Worm (Caenorhabditis elegans) whole organism, L1 larva: Measurements from ENCODE around the gene brd-1.

ENCODE experiments used
- C16A3.4 ChIP-seq: fragments of 150-350 bp; optimal IDR thresholded peaks from 2 replicates; lab custom pipeline; 2014; ENCODE audit warnings: missing biosample characterization, missing genetic modification characterization
- C34B4.2 ChIP-seq: sonication (generic microtip); optimal IDR thresholded peaks from 2 replicates; lab custom pipeline; 2017; ENCODE audit warnings: mild to moderate bottlenecking, missing genetic modification characterization, missing compliant biosample characterization
- F16B12.6 ChIP-seq: fragments of 150-350 bp; optimal IDR thresholded peaks from 2 replicates; lab custom pipeline; 2014; ENCODE audit warnings: missing biosample characterization, missing genetic modification characterization
- Y116A8C.19 ChIP-seq: sonication (generic microtip); optimal IDR thresholded peaks from 2 replicates; lab custom pipeline; 2016; ENCODE audit warnings: missing compliant biosample characterization, missing genetic modification characterization, borderline replicate concordance
- ceh-8 ChIP-seq: fragments of 200-800 bp; sonication (Bioruptor generic); optimal IDR thresholded peaks from 2 replicates; lab custom pipeline; 2018; ENCODE audit warnings: mild to moderate bottlenecking, missing genetic modification characterization, moderate library complexity, missing compliant biosample characterization
- ceh-82 ChIP-seq, 3 experiments: fragments of 150-350 bp in 1 of 3; sonication (generic microtip) in 2 of 3; optimal IDR thresholded peaks; 2 replicates each; lab custom pipeline; 2014 to 2017; ENCODE audit warnings: missing biosample characterization in 3 of 3, missing genetic modification characterization in 3 of 3
- ceh-88 ChIP-seq: fragments of 200-800 bp; sonication (Bioruptor generic); IDR thresholded peaks from 2 replicates; pipeline ENCODE4 v1.3.6; 2022; ENCODE audit warnings: missing genetic modification characterization, missing compliant biosample characterization
- dpl-1 ChIP-seq, 3 experiments: fragments of 150-350 bp in 2 of 3; sonication (generic microtip) in 1 of 3; optimal IDR thresholded peaks; 2 replicates each; lab custom pipeline; 2014 to 2017; ENCODE audit warnings: missing biosample characterization in 3 of 3, missing genetic modification characterization in 3 of 3, missing genetic modification reagents in 3 of 3
- dsc-1 ChIP-seq: sonication (generic microtip); optimal IDR thresholded peaks from 2 replicates; lab custom pipeline; 2016; ENCODE audit warnings: mild to moderate bottlenecking, missing genetic modification characterization, missing compliant biosample characterization
- egl-13 ChIP-seq: sonication (generic microtip); optimal IDR thresholded peaks from 2 replicates; lab custom pipeline; 2016; ENCODE audit warnings: missing genotype, missing genetic modification reagents, missing genetic modification characterization, missing compliant biosample characterization
- egl-27 ChIP-seq, 2 experiments: fragments of 150-350 bp in 1 of 2; sonication (generic microtip); optimal IDR thresholded peaks; 3 replicates each; lab custom pipeline; 2017 to 2018; ENCODE audit warnings: missing biosample characterization in 2 of 2, missing genetic modification characterization in 2 of 2, missing genetic modification reagents in 2 of 2
- ets-5 ChIP-seq: fragments of 200-800 bp; sonication (Bioruptor generic); IDR thresholded peaks from 2 replicates; pipeline ENCODE4 v1.3.6; 2022; ENCODE audit warnings: missing genetic modification characterization, missing compliant biosample characterization
- fkh-10 ChIP-seq: sonication (generic microtip); optimal IDR thresholded peaks from 2 replicates; lab custom pipeline; 2017; ENCODE audit warnings: missing biosample characterization, missing genetic modification reagents, missing genetic modification characterization
- fkh-8 ChIP-seq: sonication (generic microtip); optimal IDR thresholded peaks from 2 replicates; lab custom pipeline; 2016; ENCODE audit warnings: mild to moderate bottlenecking, missing genetic modification characterization, missing compliant biosample characterization
- fos-1 ChIP-seq: fragments of 150-350 bp; optimal IDR thresholded peaks from 2 replicates; lab custom pipeline; 2014; ENCODE audit warnings: missing biosample characterization, missing genetic modification characterization
- grh-1 ChIP-seq: fragments of 200-800 bp; sonication (Bioruptor generic); IDR thresholded peaks from 2 replicates; pipeline ENCODE4 v1.3.6; 2022; ENCODE audit warnings: missing genetic modification reagents, missing genetic modification characterization, missing compliant biosample characterization
- hpl-2 ChIP-seq: fragments of 150-350 bp; optimal IDR thresholded peaks from 2 replicates; lab custom pipeline; 2014; ENCODE audit warnings: missing biosample characterization, missing genetic modification reagents, missing genetic modification characterization
- isw-1 ChIP-seq: fragments of 200-800 bp; sonication (Bioruptor generic); IDR thresholded peaks from 2 replicates; pipeline ENCODE4 v1.3.6; 2022; ENCODE audit warnings: missing genetic modification characterization, missing compliant biosample characterization
- jun-1 ChIP-seq: fragments of 150-350 bp; optimal IDR thresholded peaks from 2 replicates; lab custom pipeline; 2014; ENCODE audit warnings: missing biosample characterization, missing genetic modification reagents, missing genetic modification characterization
- lin-13 ChIP-seq: fragments of 150-350 bp; optimal IDR thresholded peaks from 2 replicates; lab custom pipeline; 2014; ENCODE audit warnings: missing biosample characterization, missing genetic modification reagents, missing genetic modification characterization
- lin-14 ChIP-seq: fragments of 200-800 bp; sonication (Bioruptor generic); optimal IDR thresholded peaks from 2 replicates; lab custom pipeline; 2018; ENCODE audit warnings: mild to moderate bottlenecking, missing genetic modification characterization, moderate library complexity, missing compliant biosample characterization
- lin-15B ChIP-seq: fragments of 150-350 bp; sonication (generic microtip); optimal IDR thresholded peaks from 3 replicates; lab custom pipeline; 2014; ENCODE audit warnings: missing biosample characterization, missing genetic modification characterization
- lin-35 ChIP-seq, 2 experiments: fragments of 150-350 bp; optimal IDR thresholded peaks; 2 replicates each; lab custom pipeline; 2014; ENCODE audit warnings: missing biosample characterization in 2 of 2, missing genetic modification characterization in 2 of 2, missing genetic modification reagents in 2 of 2
- lin-39 ChIP-seq: fragments of 150-350 bp; optimal IDR thresholded peaks from 2 replicates; lab custom pipeline; 2014; ENCODE audit warnings: missing biosample characterization, missing genetic modification reagents, missing genetic modification characterization
- lir-3 ChIP-seq: sonication (generic microtip); optimal IDR thresholded peaks from 2 replicates; lab custom pipeline; 2016; ENCODE audit warnings: mild to moderate bottlenecking, missing genetic modification characterization, moderate library complexity, missing compliant biosample characterization; ENCODE audit not compliant: poor library complexity
- lsy-2 ChIP-seq, 2 experiments: fragments of 150-350 bp; optimal IDR thresholded peaks; 2 replicates each; lab custom pipeline; 2014; ENCODE audit warnings: missing biosample characterization in 2 of 2, missing genetic modification characterization in 2 of 2
- mdl-1 ChIP-seq, 2 experiments: fragments of 150-350 bp; optimal IDR thresholded peaks; 2 replicates each; lab custom pipeline; 2014 to 2017; ENCODE audit warnings: missing biosample characterization in 2 of 2, missing genetic modification characterization in 2 of 2, inconsistent platforms in 1 of 2
- mef-2 ChIP-seq: fragments of 150-350 bp; optimal IDR thresholded peaks from 2 replicates; lab custom pipeline; 2014; ENCODE audit warnings: missing biosample characterization, missing genetic modification characterization
- nhr-11 ChIP-seq: fragments of 150-350 bp; optimal IDR thresholded peaks from 2 replicates; lab custom pipeline; 2014; ENCODE audit warnings: missing biosample characterization, missing genetic modification characterization
- nhr-19 ChIP-seq: fragments of 200-800 bp; sonication (Bioruptor generic); conservative IDR thresholded peaks from 2 replicates; pipeline ENCODE4 v1.3.6; 2022; ENCODE audit warnings: missing genetic modification characterization, missing compliant biosample characterization
- nhr-20 ChIP-seq: sonication (generic microtip); optimal IDR thresholded peaks from 2 replicates; lab custom pipeline; 2016; ENCODE audit warnings: mild to moderate bottlenecking, missing genetic modification characterization, missing compliant biosample characterization
- nhr-237 ChIP-seq: fragments of 150-350 bp; optimal IDR thresholded peaks from 2 replicates; lab custom pipeline; 2014; ENCODE audit warnings: missing biosample characterization, missing genetic modification characterization
- nhr-47 ChIP-seq: sonication (generic microtip); optimal IDR thresholded peaks from 2 replicates; lab custom pipeline; 2016; ENCODE audit warnings: mild to moderate bottlenecking, missing genetic modification characterization, moderate library complexity, missing compliant biosample characterization
- nhr-71 ChIP-seq: sonication (generic microtip); optimal IDR thresholded peaks from 2 replicates; lab custom pipeline; 2016; ENCODE audit warnings: mild to moderate bottlenecking, missing genetic modification characterization, moderate library complexity, missing compliant biosample characterization
- nhr-77 ChIP-seq: fragments of 150-350 bp; optimal IDR thresholded peaks from 2 replicates; lab custom pipeline; 2014; ENCODE audit warnings: missing biosample characterization, missing genetic modification characterization
- nhr-84 ChIP-seq: sonication (generic microtip); optimal IDR thresholded peaks from 2 replicates; lab custom pipeline; 2017; ENCODE audit warnings: missing biosample characterization, missing genetic modification characterization
- nhr-85 ChIP-seq: sonication (generic microtip); peaks from one replicate; lab custom pipeline; 2016; ENCODE audit warnings: missing genetic modification characterization, inconsistent platforms, missing compliant biosample characterization
- pag-3 ChIP-seq: sonication (generic microtip); optimal IDR thresholded peaks from 2 replicates; lab custom pipeline; 2017; ENCODE audit warnings: missing genetic modification characterization, mild to moderate bottlenecking, missing compliant biosample characterization, antibody characterized with exemption, borderline replicate concordance; ENCODE audit not compliant: insufficient read depth
- pax-3 ChIP-seq: fragments of 200-800 bp; sonication (Bioruptor generic); optimal IDR thresholded peaks from 2 replicates; lab custom pipeline; 2018; ENCODE audit warnings: mild to moderate bottlenecking, missing genetic modification characterization, moderate library complexity, missing compliant biosample characterization
- skn-1 ChIP-seq: fragments of 150-350 bp; optimal IDR thresholded peaks from 2 replicates; lab custom pipeline; 2014; ENCODE audit warnings: missing biosample characterization, missing genetic modification characterization
- snpc-4 ChIP-seq: fragments of 150-350 bp; optimal IDR thresholded peaks from 2 replicates; lab custom pipeline; 2014; ENCODE audit warnings: missing biosample characterization, missing genetic modification characterization
- snu-23 ChIP-seq: sonication (generic microtip); optimal IDR thresholded peaks from 2 replicates; lab custom pipeline; 2016; ENCODE audit warnings: missing genetic modification characterization, missing compliant biosample characterization
- sox-4 ChIP-seq: sonication (generic microtip); optimal IDR thresholded peaks from 2 replicates; lab custom pipeline; 2016; ENCODE audit warnings: missing genetic modification characterization, missing compliant biosample characterization
- sptf-1 ChIP-seq: fragments of 150-350 bp; optimal IDR thresholded peaks from 2 replicates; lab custom pipeline; 2014; ENCODE audit warnings: missing biosample characterization, missing genetic modification characterization
- swsn-7 ChIP-seq: sonication (generic microtip); optimal IDR thresholded peaks from 2 replicates; lab custom pipeline; 2016; ENCODE audit warnings: missing genetic modification characterization, missing compliant biosample characterization
- tbx-2 ChIP-seq: sonication (generic microtip); optimal IDR thresholded peaks from 2 replicates; lab custom pipeline; 2016; ENCODE audit warnings: missing genetic modification characterization, missing compliant biosample characterization
- unc-130 ChIP-seq: fragments of 150-350 bp; optimal IDR thresholded peaks from 2 replicates; lab custom pipeline; 2017; ENCODE audit warnings: missing biosample characterization, missing genetic modification characterization, inconsistent platforms
- unc-30 ChIP-seq: sonication (generic microtip); optimal IDR thresholded peaks from 2 replicates; lab custom pipeline; 2017; ENCODE audit warnings: missing biosample characterization, missing genetic modification characterization
- unc-86 ChIP-seq: sonication (generic microtip); optimal IDR thresholded peaks from 2 replicates; lab custom pipeline; 2016; ENCODE audit warnings: missing genetic modification characterization, missing compliant biosample characterization
- xbp-1 ChIP-seq: sonication (generic microtip); optimal IDR thresholded peaks from 2 replicates; lab custom pipeline; 2016; ENCODE audit warnings: missing genetic modification characterization, missing compliant biosample characterization
- zag-1 ChIP-seq: fragments of 150-350 bp; optimal IDR thresholded peaks from 2 replicates; lab custom pipeline; 2014; ENCODE audit warnings: missing biosample characterization, missing genetic modification characterization
- ztf-11 ChIP-seq, 2 experiments: sonication (generic microtip); optimal IDR thresholded peaks; 2 replicates each; lab custom pipeline; 2016 to 2017; ENCODE audit warnings: missing genetic modification characterization in 2 of 2, missing biosample characterization in 1 of 2, missing compliant biosample characterization in 1 of 2
- ztf-4 ChIP-seq: fragments of 150-350 bp; optimal IDR thresholded peaks from 2 replicates; lab custom pipeline; 2014; ENCODE audit warnings: missing biosample characterization, missing genetic modification characterization

The brd-1 gene

DNA sequence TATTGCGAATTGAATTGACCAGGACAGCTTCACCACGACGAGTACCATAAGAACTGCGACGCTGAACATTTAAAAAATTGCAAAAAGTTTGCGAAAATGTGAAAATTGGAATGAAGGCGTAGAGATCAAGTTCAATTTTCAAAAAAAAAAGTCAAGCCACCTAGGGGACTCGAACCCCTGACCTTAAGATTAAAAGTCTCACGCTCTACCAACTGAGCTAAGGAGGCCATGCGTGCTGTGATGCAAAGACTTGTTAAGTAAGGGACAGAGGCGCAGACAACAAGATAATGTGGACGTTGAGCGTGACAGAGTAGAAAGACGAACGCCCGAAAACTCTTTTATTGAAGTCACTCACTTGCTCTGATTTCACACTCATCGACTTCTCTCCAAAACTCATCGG is 1.7 kb downstream of the brd-1 start:
- TF ChIP-seq ets-5 (GFP tag; lab: Robert Waterston, UW) (no peak), unc-130 (tag; lab: Kevin White, UChicago) (peak; percentile 73), unc-86 (peak; percentile 29), pag-3 (no peak), unc-30 (tag; lab: Kevin White, UChicago) (no peak), fos-1 (peak; percentile 55), tbx-2 (peak; percentile 40), pax-3 (tag; lab: Kevin White, UChicago) (no peak), jun-1 (tag; lab: Kevin White, UChicago) (peak; percentile 21), skn-1 (tag; lab: Kevin White, UChicago) (peak; percentile 47), lir-3 (tag; lab: Kevin White, UChicago) (peak; percentile 62), hpl-2 (GFP tag; lab: Kevin White, UChicago) (no peak), lin-39 (no peak), F16B12.6 (peak; percentile 59), dsc-1 (peak; percentile 63), nhr-19 (GFP tag; lab: Robert Waterston, UW) (peak; percentile 70), C16A3.4 (tag; lab: Kevin White, UChicago) (peak; percentile 70), snpc-4 (tag; lab: Kevin White, UChicago) (no peak), ceh-82 (tag; optimal IDR thresholded peaks at IDR 0.05; lab: Kevin White, UChicago) (peak; percentile 53 to 65 (median 59)), egl-13 (tag; lab: Kevin White, UChicago) (no peak), dpl-1 (GFP tag; optimal IDR thresholded peaks at IDR 0.05; lab: Kevin White, UChicago) (peak; percentile 39 to 71 (median 61)), ztf-11 (tag; optimal IDR thresholded peaks at IDR 0.05; lab: Kevin White, UChicago) (no peak), lin-35 (GFP tag; optimal IDR thresholded peaks at IDR 0.05; lab: Kevin White, UChicago) (peak; percentile 58 to 80), ztf-4 (tag; lab: Kevin White, UChicago) (peak; percentile 38), nhr-84 (tag; lab: Kevin White, UChicago) (no peak), zag-1 (tag; lab: Kevin White, UChicago) (no peak), xbp-1 (tag; lab: Kevin White, UChicago) (peak; percentile 56), fkh-10 (peak; percentile 37), lin-14 (GFP tag; lab: Kevin White, UChicago) (peak; percentile 58), nhr-11 (tag; lab: Kevin White, UChicago) (no peak), ceh-8 (GFP tag; lab: Kevin White, UChicago) (peak; percentile 48), lin-15B (tag; lab: Kevin White, UChicago) (peak; percentile 5), swsn-7 (tag; lab: Kevin White, UChicago) (peak; percentile 70), nhr-85 (peak; percentile 48), lsy-2 (tag; optimal IDR thresholded peaks at IDR 0.05; lab: Kevin White, UChicago) (peak; percentile 59 to 75), mef-2 (tag; lab: Kevin White, UChicago) (no peak), grh-1 (GFP tag; lab: Robert Waterston, UW) (peak; percentile 20; the same call in 1 of the 2 replicates), nhr-77 (tag; lab: Kevin White, UChicago) (peak; percentile 36), snu-23 (GFP tag; lab: Kevin White, UChicago) (peak; percentile 81), egl-27 (tag; optimal IDR thresholded peaks at IDR 0.05; lab: Kevin White, UChicago) (peak in 1 of 2 experiments; percentile 5), C34B4.2 (tag; lab: Kevin White, UChicago) (no peak), nhr-237 (tag; lab: Kevin White, UChicago) (peak; percentile 6), ceh-88 (GFP tag; lab: Robert Waterston, UW) (no peak), fkh-8 (tag; lab: Kevin White, UChicago) (peak; percentile 44), sptf-1 (no peak), nhr-47 (tag; lab: Kevin White, UChicago) (peak; percentile 75), nhr-71 (peak; percentile 72), lin-13 (GFP tag; lab: Kevin White, UChicago) (peak; percentile 60), Y116A8C.19 (tag; lab: Kevin White, UChicago) (no peak), sox-4 (no peak), isw-1 (peak; percentile 12; the same call in 1 of the 2 replicates), nhr-20 (tag; lab: Kevin White, UChicago) (peak; percentile 62), mdl-1 (tag; optimal IDR thresholded peaks at IDR 0.05; lab: Kevin White, UChicago) (peak in 1 of 2 experiments; percentile 65)
